Worm (Caenorhabditis elegans) whole organism, young adult: ENCODE results near the gene K11H3.8.

Source experiments
- F49E8.2 ChIP-seq: sonication (generic microtip); optimal IDR thresholded peaks from 3 replicates; lab custom pipeline; 2017; ENCODE audit warnings: missing genetic modification characterization, mild to moderate bottlenecking, missing compliant biosample characterization, antibody characterized with exemption, moderate library complexity; ENCODE audit not compliant: insufficient read depth
- Y53G8AR.9 ChIP-seq: fragments of 200-800 bp; sonication (Bioruptor generic); conservative IDR thresholded peaks from 2 replicates; pipeline ENCODE4 v1.3.6; 2022; ENCODE audit warnings: missing genetic modification reagents, missing genetic modification characterization, missing compliant biosample characterization
- ama-1 ChIP-seq, 3 experiments: fragments of 150-350 bp in 1 of 3; sonication (generic microtip) in 2 of 3; optimal IDR thresholded peaks; 2 replicates each; lab custom pipeline; 2014 to 2018; ENCODE audit warnings: missing biosample characterization in 2 of 3, missing genetic modification characterization in 2 of 3, missing genetic modification reagents in 2 of 3
- dpl-1 ChIP-seq: fragments of 150-350 bp; optimal IDR thresholded peaks from 2 replicates; lab custom pipeline; 2014; ENCODE audit warnings: missing biosample characterization, missing genetic modification reagents, missing genetic modification characterization
- egrh-3 ChIP-seq: fragments of 200-800 bp; sonication (Bioruptor generic); IDR thresholded peaks from 2 replicates; pipeline ENCODE4 v1.3.6; 2022; ENCODE audit warnings: missing genetic modification reagents, missing genetic modification characterization, missing compliant biosample characterization
- hlh-12 ChIP-seq: sonication (generic microtip); optimal IDR thresholded peaks from 2 replicates; lab custom pipeline; 2016; ENCODE audit warnings: missing genetic modification characterization, missing compliant biosample characterization
- let-607 ChIP-seq, 2 experiments: fragments of 200-800 bp in 1 of 2; sonication (Bioruptor generic) in 1 of 2; sonication (generic microtip) in 1 of 2; optimal IDR thresholded peaks; 2 replicates each; lab custom pipeline; 2016 to 2018; ENCODE audit warnings: mild to moderate bottlenecking in 2 of 2, missing compliant biosample characterization in 2 of 2, missing genetic modification characterization in 2 of 2, moderate library complexity in 2 of 2, missing genotype in 1 of 2
- lin-35 ChIP-seq, 3 experiments: fragments of 150-350 bp in 2 of 3; sonication (generic microtip) in 1 of 3; optimal IDR thresholded peaks; 2 replicates each; lab custom pipeline; 2014 to 2018; ENCODE audit warnings: missing biosample characterization in 3 of 3, missing genetic modification characterization in 3 of 3, missing genetic modification reagents in 3 of 3
- snpc-4 ChIP-seq, 5 experiments: fragments of 150-350 bp in 1 of 5; sonication (generic microtip) in 4 of 5; optimal IDR thresholded peaks; 2 replicates each; lab custom pipeline; 2014 to 2018; ENCODE audit warnings: missing genetic modification characterization in 5 of 5, missing biosample characterization in 3 of 5, antibody characterized with exemption in 2 of 5, mild to moderate bottlenecking in 2 of 5, missing compliant biosample characterization in 2 of 5, missing genotype in 2 of 5, moderate library complexity in 2 of 5, missing genetic modification reagents in 1 of 5

DNA sequence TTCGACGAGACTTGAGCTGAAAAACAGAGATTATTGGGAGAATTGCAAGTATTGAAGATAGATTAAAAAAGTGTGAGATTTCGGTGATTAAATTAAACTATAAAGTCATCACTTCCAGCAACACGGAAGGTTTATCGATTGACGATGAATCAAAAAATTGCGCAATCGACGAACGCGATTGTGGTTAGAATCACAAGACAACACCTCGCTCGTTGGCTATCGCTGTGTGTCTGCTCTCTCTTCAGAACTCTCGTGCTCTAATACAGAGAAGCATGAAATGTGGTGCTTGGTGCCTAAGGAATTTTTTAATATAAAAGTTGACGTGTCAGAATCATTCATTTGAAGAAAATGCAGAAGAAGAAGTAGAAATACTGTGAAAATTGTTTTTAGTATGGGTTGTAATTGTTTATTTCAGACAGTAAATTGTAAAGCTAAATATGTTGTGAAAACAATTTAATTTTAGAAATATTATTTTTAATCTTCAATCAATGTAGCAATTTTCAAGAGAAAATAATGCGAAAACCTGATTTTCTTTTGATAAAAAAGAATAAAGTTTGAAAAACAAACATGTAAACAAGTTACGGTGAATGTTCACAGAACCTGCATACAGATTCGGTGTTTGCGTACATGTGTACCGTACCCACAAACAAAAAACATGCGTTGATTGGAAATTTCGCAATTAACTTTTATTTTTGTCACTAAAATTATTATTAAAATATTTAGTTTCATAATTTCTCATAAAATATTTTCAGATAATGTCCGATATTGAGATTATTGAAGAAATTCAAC lies 7.6 kb upstream of the K11H3.8 start, which contains the start of the genes ZK632.10 and ZK632.11:
- TF ChIP-seq F49E8.2 (tag; lab: Kevin White, UChicago) = peak; percentile 8
- no peak for TF ChIP-seq let-607 (tag; optimal IDR thresholded peaks at IDR 0.05; lab: Kevin White, UChicago)
- TF ChIP-seq ama-1 (optimal IDR thresholded peaks at IDR 0.05; lab: Kevin White, UChicago) = no peak
- no peak for TF ChIP-seq ama-1 (GFP tag; optimal IDR thresholded peaks at IDR 0.05; lab: Kevin White, UChicago)
- TF ChIP-seq egrh-3 (GFP tag; lab: Robert Waterston, UW) = no peak
- no peak for TF ChIP-seq lin-35 (GFP tag; optimal IDR thresholded peaks at IDR 0.05; lab: Kevin White, UChicago)
- no peak for TF ChIP-seq dpl-1
- TF ChIP-seq hlh-12 (tag; lab: Kevin White, UChicago) = no peak
- TF ChIP-seq Y53G8AR.9 = peak; percentile 39; the same call in 1 of the 2 replicates
- TF ChIP-seq snpc-4 (GFP tag; optimal IDR thresholded peaks at IDR 0.05; lab: Kevin White, UChicago) = no peak
- peak in 2 of 4 experiments; percentile 16 to 42 for TF ChIP-seq snpc-4 (tag; optimal IDR thresholded peaks at IDR 0.05; lab: Kevin White, UChicago)
